Fruit fly (Drosophila melanogaster) whole organism, embryonic: ENCODE data around the gene UQCR-6.4L.

ENCODE experiments used
- B-H2 ChIP-seq: fragments of 200-800 bp; sonication (Bioruptor generic); optimal IDR thresholded peaks from 2 replicates; lab custom pipeline; 2018; ENCODE audit warnings: missing biosample characterization, mild to moderate bottlenecking, missing genetic modification characterization
- CG10274 ChIP-seq: fragments of 200-800 bp; sonication (Bioruptor generic); optimal IDR thresholded peaks from 3 replicates; lab custom pipeline; 2017; ENCODE audit warnings: missing biosample characterization, mild to moderate bottlenecking, missing genetic modification characterization
- CG11696 ChIP-seq: fragments of 200-800 bp; sonication (Bioruptor generic); IDR thresholded peaks from 2 replicates; pipeline ENCODE4 v1.3.6; 2022; ENCODE audit warnings: missing biosample characterization, missing genetic modification characterization
- CG12942 ChIP-seq: fragments of 200-800 bp; sonication (Bioruptor generic); optimal IDR thresholded peaks from 3 replicates; lab custom pipeline; 2016; ENCODE audit warnings: missing biosample characterization, missing genetic modification characterization
- CG13424 ChIP-seq: fragments of 200-800 bp; sonication (Bioruptor generic); optimal IDR thresholded peaks from 2 replicates; lab custom pipeline; 2019; ENCODE audit warnings: missing biosample characterization, mild to moderate bottlenecking, missing genetic modification characterization, moderate library complexity
- CG15696 ChIP-seq: fragments of 200-800 bp; sonication (Bioruptor generic); optimal IDR thresholded peaks from 2 replicates; lab custom pipeline; 2019; ENCODE audit warnings: missing biosample characterization, mild to moderate bottlenecking, missing genetic modification characterization, moderate library complexity
- CG1603 ChIP-seq: fragments of 200-800 bp; sonication (Bioruptor generic); optimal IDR thresholded peaks from 2 replicates; lab custom pipeline; 2019; ENCODE audit warnings: missing biosample characterization, mild to moderate bottlenecking, missing genetic modification characterization, moderate library complexity
- CG17912 ChIP-seq: fragments of 200-800 bp; sonication (Bioruptor generic); optimal IDR thresholded peaks from 2 replicates; lab custom pipeline; 2018; ENCODE audit warnings: missing biosample characterization, mild to moderate bottlenecking, missing genetic modification characterization
- CG2116 ChIP-seq: fragments of 200-800 bp; sonication (Bioruptor generic); optimal IDR thresholded peaks from 3 replicates; lab custom pipeline; 2018; ENCODE audit warnings: missing biosample characterization, mild to moderate bottlenecking, missing genetic modification characterization
- CG2199 ChIP-seq: fragments of 200-800 bp; sonication (Bioruptor generic); IDR thresholded peaks from 3 replicates; pipeline ENCODE4 v1.3.6; 2022; ENCODE audit warnings: missing biosample characterization, missing genetic modification characterization
- CG2202 ChIP-seq: fragments of 200-800 bp; sonication (Bioruptor generic); optimal IDR thresholded peaks from 2 replicates; lab custom pipeline; 2018; ENCODE audit warnings: missing biosample characterization, mild to moderate bottlenecking, missing genetic modification characterization
- CG30403 ChIP-seq: fragments of 200-800 bp; sonication (Bioruptor generic); optimal IDR thresholded peaks from 3 replicates; lab custom pipeline; 2016; ENCODE audit warnings: missing biosample characterization, missing genetic modification characterization
- CG32767 ChIP-seq: fragments of 200-800 bp; sonication (Bioruptor generic); IDR thresholded peaks from 2 replicates; pipeline ENCODE4 v1.3.6; 2022; ENCODE audit warnings: missing biosample characterization, missing genetic modification characterization
- CG34376 ChIP-seq: fragments of 200-800 bp; sonication (Bioruptor generic); optimal IDR thresholded peaks from 2 replicates; lab custom pipeline; 2018; ENCODE audit warnings: missing biosample characterization, mild to moderate bottlenecking, missing genetic modification characterization
- CG4730 ChIP-seq: fragments of 200-800 bp; sonication (Bioruptor generic); IDR thresholded peaks from 2 replicates; pipeline ENCODE4 v1.3.6; 2022; ENCODE audit warnings: missing biosample characterization, missing genetic modification characterization
- CG5245 ChIP-seq: fragments of 200-800 bp; sonication (Bioruptor generic); optimal IDR thresholded peaks from 3 replicates; lab custom pipeline; 2016; ENCODE audit warnings: missing biosample characterization, missing genetic modification characterization
- CG6175 ChIP-seq: fragments of 200-800 bp; sonication (Bioruptor generic); IDR thresholded peaks from 3 replicates; pipeline ENCODE4 v1.3.6; 2022; ENCODE audit warnings: missing biosample characterization, missing genetic modification characterization
- CG6683 ChIP-seq: fragments of 200-800 bp; sonication (Bioruptor generic); optimal IDR thresholded peaks from 2 replicates; lab custom pipeline; 2017; ENCODE audit warnings: missing biosample characterization, mild to moderate bottlenecking, missing genetic modification characterization, missing genetic modification reagents
- CG7372 ChIP-seq: fragments of 200-800 bp; sonication (Bioruptor generic); IDR thresholded peaks from 2 replicates; pipeline ENCODE4 v1.3.6; 2022; ENCODE audit warnings: missing biosample characterization, missing genetic modification characterization
- CG8281 ChIP-seq: fragments of 200-800 bp; sonication (Bioruptor generic); optimal IDR thresholded peaks from 2 replicates; lab custom pipeline; 2018; ENCODE audit warnings: missing biosample characterization, mild to moderate bottlenecking, missing genetic modification characterization, moderate library complexity
- CG9797 ChIP-seq: fragments of 200-800 bp; sonication (Bioruptor generic); optimal IDR thresholded peaks from 3 replicates; lab custom pipeline; 2018; ENCODE audit warnings: missing biosample characterization, mild to moderate bottlenecking, missing genetic modification characterization
- D19A ChIP-seq: fragments of 200-800 bp; optimal IDR thresholded peaks from 3 replicates; lab custom pipeline; 2019; ENCODE audit warnings: missing biosample characterization, mild to moderate bottlenecking, missing genetic modification characterization, moderate library complexity
- Ets65A ChIP-seq: fragments of 200-800 bp; sonication (Bioruptor generic); peaks from one replicate; lab custom pipeline; 2016; ENCODE audit warnings: missing biosample characterization, missing genetic modification characterization
- Gug ChIP-seq: fragments of 200-800 bp; sonication (Bioruptor generic); IDR thresholded peaks from 4 replicates; pipeline ENCODE4 v1.3.6; 2022; ENCODE audit warnings: missing biosample characterization, missing genetic modification characterization
- HLHmδ ChIP-seq: fragments of 200-800 bp; sonication (Bioruptor generic); optimal IDR thresholded peaks from 2 replicates; lab custom pipeline; 2018; ENCODE audit warnings: missing biosample characterization, mild to moderate bottlenecking, missing genetic modification characterization, moderate library complexity
- Hmx ChIP-seq: fragments of 200-800 bp; sonication (Bioruptor generic); optimal IDR thresholded peaks from 2 replicates; lab custom pipeline; 2016; ENCODE audit warnings: missing biosample characterization, missing genetic modification characterization
- Kr ChIP-seq: fragments of 200-800 bp; sonication (Bioruptor generic); optimal IDR thresholded peaks from 2 replicates; lab custom pipeline; 2017; ENCODE audit warnings: missing biosample characterization, mild to moderate bottlenecking, missing genetic modification characterization
- Ravus ChIP-seq: fragments of 200-800 bp; sonication (Bioruptor generic); IDR thresholded peaks from 2 replicates; pipeline ENCODE4 v1.3.6; 2022; ENCODE audit warnings: missing biosample characterization, missing genetic modification characterization
- Rx ChIP-seq: fragments of 200-800 bp; sonication (Bioruptor generic); IDR thresholded peaks from 2 replicates; pipeline ENCODE4 v1.3.6; 2022; ENCODE audit warnings: missing biosample characterization, missing genetic modification characterization
- Usf ChIP-seq: fragments of 200-800 bp; sonication (Bioruptor generic); optimal IDR thresholded peaks from 2 replicates; lab custom pipeline; 2017; ENCODE audit warnings: missing genotype, missing biosample characterization, missing genetic modification characterization
- abd-A ChIP-seq: fragments of 200-800 bp; sonication (Bioruptor generic); optimal IDR thresholded peaks from 3 replicates; lab custom pipeline; 2019; ENCODE audit warnings: missing biosample characterization, mild to moderate bottlenecking, missing genetic modification characterization, moderate library complexity
- ara ChIP-seq: fragments of 200-800 bp; sonication (Bioruptor generic); IDR thresholded peaks from 2 replicates; pipeline ENCODE4 v1.3.6; 2022; ENCODE audit warnings: missing biosample characterization, missing genetic modification characterization
- ato ChIP-seq: fragments of 200-800 bp; sonication (Bioruptor generic); IDR thresholded peaks from 2 replicates; pipeline ENCODE4 v1.3.6; 2022; ENCODE audit warnings: missing biosample characterization, missing genetic modification characterization; ENCODE audit not compliant: partially characterized antibody
- az2 ChIP-seq: fragments of 200-800 bp; sonication (Bioruptor generic); optimal IDR thresholded peaks from 3 replicates; lab custom pipeline; 2016; ENCODE audit warnings: missing biosample characterization, missing genetic modification characterization
- cg ChIP-seq: fragments of 200-800 bp; sonication (Bioruptor generic); optimal IDR thresholded peaks from 3 replicates; lab custom pipeline; 2019; ENCODE audit warnings: missing biosample characterization, mild to moderate bottlenecking, missing genetic modification characterization, moderate library complexity
- crol ChIP-seq: fragments of 200-800 bp; sonication (Bioruptor generic); IDR thresholded peaks from 2 replicates; pipeline ENCODE4 v1.3.6; 2022; ENCODE audit warnings: missing biosample characterization, missing genetic modification characterization
- esg ChIP-seq: fragments of 200-800 bp; sonication (Bioruptor generic); conservative IDR thresholded peaks from 2 replicates; pipeline ENCODE4 v1.3.6; 2022; ENCODE audit warnings: missing biosample characterization, missing genetic modification characterization
- eve ChIP-seq, 2 experiments: fragments of >200 bp; optimal IDR thresholded peaks; 2 replicates each; lab custom pipeline; 2017; ENCODE audit warnings: missing biosample characterization in 2 of 2, missing genetic modification characterization in 2 of 2
- fu2 ChIP-seq: fragments of 200-800 bp; sonication (Bioruptor generic); optimal IDR thresholded peaks from 2 replicates; lab custom pipeline; 2016; ENCODE audit warnings: missing biosample characterization, missing genetic modification characterization
- gsb-n ChIP-seq: fragments of 200-800 bp; sonication (Bioruptor generic); optimal IDR thresholded peaks from 3 replicates; lab custom pipeline; 2018; ENCODE audit warnings: missing biosample characterization, mild to moderate bottlenecking, missing genetic modification characterization
- lab ChIP-seq: fragments of 200-800 bp; sonication (Bioruptor generic); optimal IDR thresholded peaks from 3 replicates; lab custom pipeline; 2017; ENCODE audit warnings: missing biosample characterization, missing genetic modification characterization, mild to moderate bottlenecking, moderate library complexity, missing genetic modification reagents
- lmd ChIP-seq: fragments of 200-800 bp; sonication (Bioruptor generic); IDR thresholded peaks from 2 replicates; pipeline ENCODE4 v1.3.6; 2022; ENCODE audit warnings: missing biosample characterization, missing genetic modification characterization
- prd ChIP-seq, 3 experiments: fragments of >200 bp in 2 of 3; fragments of 200-800 bp in 1 of 3; sonication (Bioruptor generic) in 1 of 3; optimal IDR thresholded peaks in 2 of 3; IDR thresholded peaks in 1 of 3; 2 replicates in 2 of 3; 3 replicates in 1 of 3; pipeline versions ENCODE4 v1.3.6 to Lab custom; 2017 to 2022; ENCODE audit warnings: missing biosample characterization in 1 of 3, missing genetic modification characterization in 1 of 3
- pum ChIP-seq: fragments of 200-800 bp; sonication (Bioruptor generic); optimal IDR thresholded peaks from 2 replicates; lab custom pipeline; 2016; ENCODE audit warnings: missing biosample characterization, missing genetic modification characterization
- sisA ChIP-seq: fragments of 200-800 bp; sonication (Bioruptor generic); IDR thresholded peaks from 2 replicates; pipeline ENCODE4 v1.3.6; 2022; ENCODE audit warnings: missing biosample characterization, missing genetic modification characterization
- sob ChIP-seq: fragments of 200-800 bp; sonication (Bioruptor generic); IDR thresholded peaks from 2 replicates; pipeline ENCODE4 v1.3.6; 2022; ENCODE audit warnings: missing biosample characterization, missing genetic modification characterization
- sr ChIP-seq: fragments of 200-800 bp; sonication (Bioruptor generic); IDR thresholded peaks from 3 replicates; pipeline ENCODE4 v1.3.6; 2022; ENCODE audit warnings: missing biosample characterization, missing genetic modification characterization
- stc ChIP-seq: fragments of 200-800 bp; sonication (Bioruptor generic); IDR thresholded peaks from 2 replicates; pipeline ENCODE4 v1.3.6; 2022; ENCODE audit warnings: missing biosample characterization, missing genetic modification characterization
- trem ChIP-seq: fragments of 200-800 bp; optimal IDR thresholded peaks from 3 replicates; lab custom pipeline; 2019; ENCODE audit warnings: missing biosample characterization, mild to moderate bottlenecking, missing genetic modification characterization, moderate library complexity
- vvl ChIP-seq: fragments of 200-800 bp; sonication (Bioruptor generic); IDR thresholded peaks from 2 replicates; pipeline ENCODE4 v1.3.6; 2022; ENCODE audit warnings: missing biosample characterization, missing genetic modification characterization
- wor ChIP-seq: fragments of 200-800 bp; sonication (Bioruptor generic); IDR thresholded peaks from 2 replicates; pipeline ENCODE4 v1.3.6; 2022; ENCODE audit warnings: missing biosample characterization, missing genetic modification characterization

UQCR-6.4L gene

dm6 chr3L:16612152-16612551 lies 45.6 kb downstream of the UQCR-6.4L start, which contains the start of gene CG4101 (continued):
- TF ChIP-seq az2: peak; percentile 80
- peak; percentile 57; the same call in 1 of the 2 replicates for TF ChIP-seq wor (GFP tag; lab: Robert Waterston, UW)
- no peak for TF ChIP-seq CG2199
- TF ChIP-seq Hmx (GFP tag; lab: Kevin White, UChicago): peak; percentile 62
- TF ChIP-seq fu2: peak; percentile 78
- TF ChIP-seq cg: no peak
- peak; percentile 75 for TF ChIP-seq lmd
- TF ChIP-seq Rx: peak; percentile 66
- peak; percentile 79 for TF ChIP-seq lab (GFP tag; lab: Kevin White, UChicago)
- peak; percentile 86 for TF ChIP-seq trem (tag; lab: Kevin White, UChicago)
- peak; percentile 79 for TF ChIP-seq CG2116
- TF ChIP-seq Usf (GFP tag; lab: Kevin White, UChicago): no peak
- TF ChIP-seq Ets65A (GFP tag; lab: Kevin White, UChicago): peak; percentile 96
- TF ChIP-seq sob: peak; percentile 87
- peak; percentile 61; the same call in 1 of the 2 replicates for TF ChIP-seq CG11696 (GFP tag; lab: Robert Waterston, UW)
- peak; percentile 77 for TF ChIP-seq CG34376
- TF ChIP-seq Kr (GFP tag; lab: Kevin White, UChicago): no peak
- TF ChIP-seq sr: no peak
- no peak for TF ChIP-seq crol
- TF ChIP-seq CG12942 (GFP tag; lab: Kevin White, UChicago): peak; percentile 81
- TF ChIP-seq HLHmδ: no peak
- TF ChIP-seq CG30403 (GFP tag; lab: Kevin White, UChicago): peak; percentile 91
- TF ChIP-seq Ravus (GFP tag; lab: Robert Waterston, UW): peak; percentile 28; the same call in 1 of the 2 replicates
- peak; percentile 69 for TF ChIP-seq CG9797 (GFP tag; lab: Kevin White, UChicago)
- peak; percentile 60 for TF ChIP-seq gsb-n
- TF ChIP-seq sisA (GFP tag; lab: Robert Waterston, UW): peak; percentile 72
- TF ChIP-seq eve (GFP tag; optimal IDR thresholded peaks at IDR 0.05; lab: Kevin White, UChicago): no peak
- TF ChIP-seq CG1603 (tag; lab: Kevin White, UChicago): peak; percentile 71
- peak; percentile 69; the same call in 2 of the 3 replicates for TF ChIP-seq CG6175 (GFP tag; lab: Robert Waterston, UW)
- TF ChIP-seq CG6683: peak; percentile 47
- TF ChIP-seq CG15696: peak; percentile 84
- TF ChIP-seq B-H2 (GFP tag; lab: Kevin White, UChicago): peak; percentile 91
- TF ChIP-seq ara (GFP tag; lab: Robert Waterston, UW): no peak; the same call in 1 of the 2 replicates
- peak; percentile 65 for TF ChIP-seq pum (GFP tag; lab: Kevin White, UChicago)
- peak; percentile 52 for TF ChIP-seq CG2202 (tag; lab: Kevin White, UChicago)
- peak; percentile 77 for TF ChIP-seq CG32767
- TF ChIP-seq esg (GFP tag; lab: Robert Waterston, UW): peak; percentile 74
- TF ChIP-seq CG17912 (GFP tag; lab: Kevin White, UChicago): peak; percentile 63
- TF ChIP-seq abd-A: no peak
- no peak for TF ChIP-seq ato (GFP tag; lab: Robert Waterston, UW)
- TF ChIP-seq D19A: peak; percentile 54
- peak; percentile 65 for TF ChIP-seq CG7372 (GFP tag; lab: Robert Waterston, UW)
- TF ChIP-seq stc (GFP tag; lab: Robert Waterston, UW): 0 out of 2 replicates have a peak, but pooled peaks have one; percentile 28
- peak; percentile 73; the same call in 2 of the 4 replicates for TF ChIP-seq Gug
- no peak for TF ChIP-seq prd (optimal IDR thresholded peaks at IDR 0.05; lab: Kevin White, UChicago)
- TF ChIP-seq prd (GFP tag; IDR thresholded peaks at IDR 0.05; lab: Robert Waterston, UW): peak; percentile 85
- peak; percentile 91 for TF ChIP-seq CG13424 (tag; lab: Kevin White, UChicago)
- TF ChIP-seq CG5245 (GFP tag; lab: Kevin White, UChicago): peak; percentile 55
- TF ChIP-seq CG10274 (GFP tag; lab: Kevin White, UChicago): no peak
- TF ChIP-seq CG4730 (GFP tag; lab: Robert Waterston, UW): peak; percentile 62
- peak; percentile 86 for TF ChIP-seq vvl
- peak; percentile 37 for TF ChIP-seq CG8281
